Worm (Caenorhabditis elegans) whole organism, young adult: Measurements from ENCODE around the gene twk-5.

ENCODE experiments used
- F52B5.7 ChIP-seq: sonication (generic microtip); optimal IDR thresholded peaks from 2 replicates; lab custom pipeline; 2016; ENCODE audit warnings: mild to moderate bottlenecking, missing genetic modification characterization, missing compliant biosample characterization
- F57C9.4 ChIP-seq: sonication (generic microtip); optimal IDR thresholded peaks from 2 replicates; lab custom pipeline; 2017; ENCODE audit warnings: mild to moderate bottlenecking, missing genetic modification characterization, missing compliant biosample characterization
- T07F8.4 ChIP-seq: sonication (generic microtip); optimal IDR thresholded peaks from 2 replicates; lab custom pipeline; 2016; ENCODE audit warnings: mild to moderate bottlenecking, missing genetic modification characterization, moderate library complexity, missing compliant biosample characterization
- T26A5.8 ChIP-seq: sonication (generic microtip); optimal IDR thresholded peaks from 2 replicates; lab custom pipeline; 2016; ENCODE audit warnings: missing genetic modification characterization, missing compliant biosample characterization
- Y79H2A.3 ChIP-seq: fragments of 200-800 bp; sonication (Bioruptor generic); conservative IDR thresholded peaks from 2 replicates; pipeline ENCODE4 v1.3.6; 2022; ENCODE audit warnings: missing genetic modification reagents, missing genetic modification characterization, missing compliant biosample characterization
- ZK185.1 ChIP-seq: sonication (generic microtip); optimal IDR thresholded peaks from 2 replicates; lab custom pipeline; 2016; ENCODE audit warnings: mild to moderate bottlenecking, missing genetic modification characterization, missing compliant biosample characterization; ENCODE audit not compliant: poor library complexity, severe bottlenecking
- ama-1 ChIP-seq, 3 experiments: fragments of 150-350 bp in 1 of 3; sonication (generic microtip) in 2 of 3; optimal IDR thresholded peaks; 2 replicates each; lab custom pipeline; 2014 to 2018; ENCODE audit warnings: missing biosample characterization in 2 of 3, missing genetic modification characterization in 2 of 3, missing genetic modification reagents in 2 of 3
- aptf-2 ChIP-seq: fragments of 200-800 bp; sonication (Bioruptor generic); conservative IDR thresholded peaks from 2 replicates; pipeline ENCODE4 v1.3.6; 2022; ENCODE audit warnings: missing genetic modification reagents, missing genetic modification characterization, missing compliant biosample characterization
- atf-7 ChIP-seq: sonication (generic microtip); optimal IDR thresholded peaks from 2 replicates; lab custom pipeline; 2017; ENCODE audit warnings: mild to moderate bottlenecking, missing genetic modification characterization, missing compliant biosample characterization
- attf-3 ChIP-seq: fragments of 200-800 bp; sonication (Bioruptor generic); conservative IDR thresholded peaks from 2 replicates; pipeline ENCODE4 v1.3.6; 2022; ENCODE audit warnings: missing genetic modification reagents, missing genetic modification characterization, missing compliant biosample characterization
- attf-6 ChIP-seq: fragments of 200-800 bp; sonication (Bioruptor generic); IDR thresholded peaks from 2 replicates; pipeline ENCODE4 v1.3.6; 2022; ENCODE audit warnings: missing genetic modification reagents, missing genetic modification characterization, missing compliant biosample characterization
- bed-1 ChIP-seq: fragments of 200-800 bp; sonication (Bioruptor generic); IDR thresholded peaks from 2 replicates; pipeline ENCODE4 v1.3.6; 2022; ENCODE audit warnings: missing genetic modification reagents, missing genetic modification characterization, missing compliant biosample characterization
- cebp-1 ChIP-seq, 2 experiments: fragments of 200-800 bp in 1 of 2; sonication (Bioruptor generic) in 1 of 2; sonication (generic microtip) in 1 of 2; IDR thresholded peaks in 1 of 2; optimal IDR thresholded peaks in 1 of 2; 2 replicates each; pipeline versions ENCODE4 v1.3.6 to Lab custom; 2017 to 2022; ENCODE audit warnings: missing compliant biosample characterization in 2 of 2, missing genetic modification characterization in 2 of 2, mild to moderate bottlenecking in 1 of 2, missing genetic modification reagents in 1 of 2, moderate library complexity in 1 of 2
- ceh-100 ChIP-seq: fragments of 200-800 bp; sonication (Bioruptor generic); IDR thresholded peaks from 2 replicates; pipeline ENCODE4 v1.3.6; 2022; ENCODE audit warnings: missing genetic modification reagents, missing genetic modification characterization, missing compliant biosample characterization
- ceh-79 ChIP-seq: sonication (generic microtip); optimal IDR thresholded peaks from 2 replicates; lab custom pipeline; 2017; ENCODE audit warnings: mild to moderate bottlenecking, missing genetic modification characterization, missing compliant biosample characterization
- chd-7 ChIP-seq: sonication (generic microtip); optimal IDR thresholded peaks from 2 replicates; lab custom pipeline; 2016; ENCODE audit warnings: mild to moderate bottlenecking, missing genetic modification characterization, moderate library complexity, missing compliant biosample characterization
- dpff-1 ChIP-seq: sonication (generic microtip); optimal IDR thresholded peaks from 2 replicates; lab custom pipeline; 2017; ENCODE audit warnings: mild to moderate bottlenecking, missing genetic modification characterization, missing compliant biosample characterization
- ets-4 ChIP-seq: fragments of 200-800 bp; sonication (Bioruptor generic); optimal IDR thresholded peaks from 2 replicates; lab custom pipeline; 2018; ENCODE audit warnings: mild to moderate bottlenecking, missing genetic modification characterization, missing compliant biosample characterization
- hrde-1 ChIP-seq: sonication (generic microtip); optimal IDR thresholded peaks from 2 replicates; lab custom pipeline; 2016; ENCODE audit warnings: missing genetic modification characterization, mild to moderate bottlenecking, missing compliant biosample characterization, moderate library complexity, missing genotype, missing genetic modification reagents, borderline replicate concordance
- lin-54 ChIP-seq: fragments of 200-800 bp; sonication (Bioruptor generic); optimal IDR thresholded peaks from 2 replicates; lab custom pipeline; 2018; ENCODE audit warnings: mild to moderate bottlenecking, missing genetic modification characterization, missing compliant biosample characterization
- lsy-27 ChIP-seq: sonication (generic microtip); optimal IDR thresholded peaks from 2 replicates; lab custom pipeline; 2017; ENCODE audit warnings: missing genetic modification characterization, mild to moderate bottlenecking, missing compliant biosample characterization, antibody characterized with exemption, missing genotype, borderline replicate concordance; ENCODE audit not compliant: insufficient read depth
- madf-10 ChIP-seq: sonication (generic microtip); optimal IDR thresholded peaks from 2 replicates; lab custom pipeline; 2016; ENCODE audit warnings: mild to moderate bottlenecking, missing genetic modification characterization, missing compliant biosample characterization
- madf-6 ChIP-seq: fragments of 200-800 bp; sonication (Bioruptor generic); IDR thresholded peaks from 2 replicates; pipeline ENCODE4 v1.3.6; 2022; ENCODE audit warnings: missing genetic modification reagents, missing genetic modification characterization, missing compliant biosample characterization
- mel-28 ChIP-seq: sonication (generic microtip); optimal IDR thresholded peaks from 2 replicates; lab custom pipeline; 2016; ENCODE audit warnings: borderline replicate concordance, mild to moderate bottlenecking, missing genetic modification characterization, missing compliant biosample characterization
- nfya-2 ChIP-seq: fragments of 200-800 bp; sonication (Bioruptor generic); IDR thresholded peaks from 2 replicates; pipeline ENCODE4 v1.3.6; 2022; ENCODE audit warnings: missing genetic modification reagents, missing genetic modification characterization, missing compliant biosample characterization
- nhr-27 ChIP-seq: fragments of 200-800 bp; sonication (Bioruptor generic); optimal IDR thresholded peaks from 2 replicates; lab custom pipeline; 2018; ENCODE audit warnings: mild to moderate bottlenecking, missing genetic modification characterization, moderate library complexity, missing compliant biosample characterization
- pbrm-1 ChIP-seq: fragments of 200-800 bp; sonication (Bioruptor generic); IDR thresholded peaks from 2 replicates; pipeline ENCODE4 v1.3.6; 2022; ENCODE audit warnings: missing genetic modification reagents, missing genetic modification characterization, missing compliant biosample characterization
- pha-4 ChIP-seq: fragments of 150-350 bp; sonication (generic microtip); optimal IDR thresholded peaks from 2 replicates; lab custom pipeline; 2014; ENCODE audit warnings: missing biosample characterization, missing genetic modification reagents, missing genetic modification characterization
- rcor-1 ChIP-seq: fragments of 200-800 bp; sonication (Bioruptor generic); IDR thresholded peaks from 2 replicates; pipeline ENCODE4 v1.3.6; 2022; ENCODE audit warnings: missing genetic modification reagents, missing genetic modification characterization, missing compliant biosample characterization
- repo-1 ChIP-seq: sonication (generic microtip); optimal IDR thresholded peaks from 2 replicates; lab custom pipeline; 2017; ENCODE audit warnings: mild to moderate bottlenecking, missing genetic modification characterization, missing compliant biosample characterization
- rpc-1 ChIP-seq, 2 experiments: fragments of 150-350 bp in 1 of 2; sonication (generic microtip) in 1 of 2; optimal IDR thresholded peaks; 2 replicates each; lab custom pipeline; 2014 to 2018; ENCODE audit warnings: missing biosample characterization in 1 of 2, missing genetic modification characterization in 1 of 2, missing genetic modification reagents in 1 of 2, missing genotype in 1 of 2
- zfh-2 ChIP-seq: fragments of 200-800 bp; sonication (Bioruptor generic); conservative IDR thresholded peaks from 2 replicates; pipeline ENCODE4 v1.3.6; 2022; ENCODE audit warnings: missing genetic modification reagents, missing genetic modification characterization, missing compliant biosample characterization
- ztf-18 ChIP-seq: sonication (generic microtip); optimal IDR thresholded peaks from 2 replicates; lab custom pipeline; 2016; ENCODE audit warnings: missing genotype, mild to moderate bottlenecking, missing genetic modification characterization, missing compliant biosample characterization
- ztf-26 ChIP-seq: sonication (generic microtip); optimal IDR thresholded peaks from 2 replicates; lab custom pipeline; 2017; ENCODE audit warnings: missing genetic modification characterization, missing compliant biosample characterization
- ztf-3 ChIP-seq: fragments of 200-800 bp; sonication (Bioruptor generic); optimal IDR thresholded peaks from 2 replicates; lab custom pipeline; 2018; ENCODE audit warnings: mild to moderate bottlenecking, missing genetic modification characterization, missing compliant biosample characterization

twk-5 gene

ce11 chrII:11514775-11515174, 29.7 kb upstream of the twk-5 start, which contains the start of gene srh-44:
TSS of gene srh-44 (plus strand) at chrII:11515075.
- no peak for TF ChIP-seq ztf-18 (tag; lab: Kevin White, UChicago)
- TF ChIP-seq ets-4 (GFP tag; lab: Kevin White, UChicago), result no peak
- TF ChIP-seq chd-7 (tag; lab: Kevin White, UChicago), result no peak
- no peak for TF ChIP-seq dpff-1 (tag; lab: Kevin White, UChicago)
- no peak for TF ChIP-seq atf-7 (tag; lab: Kevin White, UChicago)
- no peak for TF ChIP-seq pbrm-1 (GFP tag; lab: Robert Waterston, UW)
- TF ChIP-seq cebp-1 (GFP tag; IDR thresholded peaks at IDR 0.05; lab: Robert Waterston, UW), result no peak
- no peak for TF ChIP-seq cebp-1 (tag; optimal IDR thresholded peaks at IDR 0.05; lab: Kevin White, UChicago)
- no peak for TF ChIP-seq F52B5.7 (tag; lab: Kevin White, UChicago)
- no peak for TF ChIP-seq Y79H2A.3 (GFP tag; lab: Robert Waterston, UW)
- no peak for TF ChIP-seq mel-28 (tag; lab: Kevin White, UChicago)
- TF ChIP-seq T26A5.8, result no peak
- no peak for TF ChIP-seq ceh-79 (tag; lab: Kevin White, UChicago)
- TF ChIP-seq nhr-27 (tag; lab: Kevin White, UChicago), result no peak
- TF ChIP-seq lin-54 (GFP tag; lab: Kevin White, UChicago), result no peak
- TF ChIP-seq aptf-2, result no peak
- no peak for TF ChIP-seq ceh-100
- TF ChIP-seq lsy-27 (tag; lab: Kevin White, UChicago), result no peak
- TF ChIP-seq ztf-3 (GFP tag; lab: Kevin White, UChicago), result no peak
- TF ChIP-seq rcor-1 (GFP tag; lab: Robert Waterston, UW), result no peak
- TF ChIP-seq madf-6, result no peak
- TF ChIP-seq, all 124 proteins: peak for 0

- TF ChIP-seq T07F8.4 (tag; lab: Kevin White, UChicago) (no peak), ZK185.1 (tag; lab: Kevin White, UChicago) (no peak), zfh-2 (no peak), F57C9.4 (tag; lab: Kevin White, UChicago) (no peak), repo-1 (tag; lab: Kevin White, UChicago) (no peak), Y79H2A.3 (GFP tag; lab: Robert Waterston, UW) (no peak), atf-7 (tag; lab: Kevin White, UChicago) (no peak), attf-3 (GFP tag; lab: Robert Waterston, UW) (no peak), nfya-2 (GFP tag; lab: Robert Waterston, UW) (no peak), T26A5.8 (no peak), ama-1 (optimal IDR thresholded peaks at IDR 0.05; lab: Kevin White, UChicago) (no peak), ama-1 (GFP tag; optimal IDR thresholded peaks at IDR 0.05; lab: Kevin White, UChicago) (no peak), attf-6 (GFP tag; lab: Robert Waterston, UW) (no peak), madf-10 (tag; lab: Kevin White, UChicago) (no peak), rpc-1 (optimal IDR thresholded peaks at IDR 0.05; lab: Kevin White, UChicago) (no peak), rpc-1 (tag; optimal IDR thresholded peaks at IDR 0.05; lab: Kevin White, UChicago) (no peak), pha-4 (tag; lab: Kevin White, UChicago) (no peak), hrde-1 (tag; lab: Kevin White, UChicago) (no peak)
Observed at ce11 chrII:11512921-11513320, 27.8 kb upstream of the twk-5 start.

- TF ChIP-seq ztf-26 (tag; lab: Kevin White, UChicago) (no peak), bed-1 (no peak)
Observed at ce11 chrII:11510373-11510772, 25.3 kb upstream of the twk-5 start, which contains the start of gene npr-41. TSS of gene npr-41 (plus strand) at chrII:11510673.
